Fruit fly (Drosophila melanogaster) whole organism, embryonic: Measurements from ENCODE around the gene Mbs.
A peak's percentile ranks its signal among the peaks of the same experiment; 100 is the strongest.

ENCODE experiments used
- BtbVII ChIP-seq: fragments of 200-800 bp; sonication (Bioruptor generic); optimal IDR thresholded peaks from 3 replicates; lab custom pipeline; 2017; ENCODE audit warnings: missing biosample characterization, mild to moderate bottlenecking, missing genetic modification characterization
- CG10267 ChIP-seq: fragments of 200-800 bp; sonication (Bioruptor generic); optimal IDR thresholded peaks from 2 replicates; lab custom pipeline; 2018; ENCODE audit warnings: missing biosample characterization, mild to moderate bottlenecking, missing genetic modification characterization, moderate library complexity
- CG10366 ChIP-seq: fragments of 200-800 bp; sonication (Bioruptor generic); IDR thresholded peaks from 2 replicates; pipeline ENCODE4 v1.3.6; 2022; ENCODE audit warnings: missing biosample characterization, missing genetic modification characterization
- CG11723 ChIP-seq: fragments of 200-800 bp; sonication (Bioruptor generic); optimal IDR thresholded peaks from 2 replicates; lab custom pipeline; 2017; ENCODE audit warnings: missing biosample characterization, mild to moderate bottlenecking, missing genetic modification characterization
- CG12769 ChIP-seq: fragments of 200-800 bp; sonication (Bioruptor generic); optimal IDR thresholded peaks from 2 replicates; lab custom pipeline; 2019; ENCODE audit warnings: missing biosample characterization, mild to moderate bottlenecking, missing genetic modification characterization, moderate library complexity
- CG14667 ChIP-seq: fragments of 200-800 bp; sonication (Bioruptor generic); IDR thresholded peaks from 2 replicates; pipeline ENCODE4 v1.3.6; 2022; ENCODE audit warnings: missing biosample characterization, missing genetic modification characterization
- CG14860 ChIP-seq: fragments of 200-800 bp; sonication (Bioruptor generic); IDR thresholded peaks from 3 replicates; pipeline ENCODE4 v1.3.6; 2022; ENCODE audit warnings: missing biosample characterization, missing genetic modification characterization; ENCODE audit not compliant: partially characterized antibody
- CG16863 ChIP-seq: fragments of 200-800 bp; sonication (Bioruptor generic); optimal IDR thresholded peaks from 3 replicates; lab custom pipeline; 2016; ENCODE audit warnings: missing biosample characterization, missing genetic modification characterization
- CG18011 ChIP-seq: fragments of 200-800 bp; sonication (Bioruptor generic); optimal IDR thresholded peaks from 2 replicates; lab custom pipeline; 2017; ENCODE audit warnings: missing biosample characterization, missing genetic modification characterization, mild to moderate bottlenecking, moderate library complexity, missing genotype
- CG18599 ChIP-seq: fragments of 200-800 bp; sonication (Bioruptor generic); optimal IDR thresholded peaks from 3 replicates; lab custom pipeline; 2017; ENCODE audit warnings: missing biosample characterization, missing genetic modification characterization, mild to moderate bottlenecking, moderate library complexity, missing genetic modification reagents
- CG3065 ChIP-seq: fragments of 200-800 bp; sonication (Bioruptor generic); optimal IDR thresholded peaks from 2 replicates; lab custom pipeline; 2016; ENCODE audit warnings: missing biosample characterization, missing genetic modification characterization
- CG31224 ChIP-seq: fragments of 200-800 bp; sonication (Bioruptor generic); IDR thresholded peaks from 2 replicates; pipeline ENCODE4 v1.3.6; 2022; ENCODE audit warnings: missing biosample characterization, missing genetic modification characterization
- CG32532 ChIP-seq: fragments of 200-800 bp; sonication (Bioruptor generic); IDR thresholded peaks from 2 replicates; pipeline ENCODE4 v1.3.6; 2022; ENCODE audit warnings: missing biosample characterization, missing genetic modification characterization
- CG33557 ChIP-seq: fragments of 200-800 bp; sonication (Bioruptor generic); optimal IDR thresholded peaks from 2 replicates; lab custom pipeline; 2019; ENCODE audit warnings: missing biosample characterization, mild to moderate bottlenecking, missing genetic modification characterization, moderate library complexity
- CG34224 ChIP-seq: fragments of 200-800 bp; sonication (Bioruptor generic); IDR thresholded peaks from 3 replicates; pipeline ENCODE4 v1.3.6; 2022; ENCODE audit warnings: missing biosample characterization, missing genetic modification characterization; ENCODE audit not compliant: partially characterized antibody
- CG4328 ChIP-seq: fragments of 200-800 bp; sonication (Bioruptor generic); optimal IDR thresholded peaks from 3 replicates; lab custom pipeline; 2017; ENCODE audit warnings: missing biosample characterization, missing genetic modification reagents, missing genetic modification characterization
- CG6175 ChIP-seq: fragments of 200-800 bp; sonication (Bioruptor generic); IDR thresholded peaks from 3 replicates; pipeline ENCODE4 v1.3.6; 2022; ENCODE audit warnings: missing biosample characterization, missing genetic modification characterization
- CG6254 ChIP-seq: fragments of 200-800 bp; sonication (Bioruptor generic); optimal IDR thresholded peaks from 3 replicates; lab custom pipeline; 2017; ENCODE audit warnings: mild to moderate bottlenecking, missing biosample characterization, missing genetic modification reagents, missing genetic modification characterization
- CG6683 ChIP-seq: fragments of 200-800 bp; sonication (Bioruptor generic); optimal IDR thresholded peaks from 2 replicates; lab custom pipeline; 2017; ENCODE audit warnings: missing biosample characterization, mild to moderate bottlenecking, missing genetic modification characterization, missing genetic modification reagents
- CG6765 ChIP-seq: fragments of 200-800 bp; sonication (Bioruptor generic); optimal IDR thresholded peaks from 3 replicates; lab custom pipeline; 2017; ENCODE audit warnings: missing biosample characterization, mild to moderate bottlenecking, missing genetic modification characterization
- CG8290 ChIP-seq, 3 experiments: fragments of 200-800 bp; sonication (Bioruptor generic); optimal IDR thresholded peaks; 2 replicates each; lab custom pipeline; 2016 to 2019; ENCODE audit warnings: missing biosample characterization in 3 of 3, missing genetic modification characterization in 3 of 3, mild to moderate bottlenecking in 2 of 3, moderate library complexity in 1 of 3
- Dp ChIP-seq: fragments of 200-800 bp; sonication (Bioruptor generic); optimal IDR thresholded peaks from 2 replicates; lab custom pipeline; 2018; ENCODE audit warnings: missing biosample characterization, mild to moderate bottlenecking, missing genetic modification characterization, moderate library complexity
- ERR ChIP-seq: fragments of 200-800 bp; sonication (Bioruptor generic); optimal IDR thresholded peaks from 2 replicates; lab custom pipeline; 2016; ENCODE audit warnings: missing biosample characterization, missing genetic modification characterization
- HHEX ChIP-seq: fragments of 200-800 bp; sonication (Bioruptor generic); optimal IDR thresholded peaks from 3 replicates; lab custom pipeline; 2017; ENCODE audit warnings: missing biosample characterization, mild to moderate bottlenecking, missing genetic modification characterization, missing genetic modification reagents
- Nf-YC ChIP-seq: fragments of 200-800 bp; optimal IDR thresholded peaks from 3 replicates; lab custom pipeline; 2019; ENCODE audit warnings: missing biosample characterization, mild to moderate bottlenecking, missing genetic modification characterization, moderate library complexity
- NfI ChIP-seq: fragments of 200-800 bp; sonication (Bioruptor generic); optimal IDR thresholded peaks from 3 replicates; lab custom pipeline; 2018; ENCODE audit warnings: missing biosample characterization, mild to moderate bottlenecking, missing genetic modification characterization, moderate library complexity
- Poxn ChIP-seq: fragments of 200-800 bp; sonication (Bioruptor generic); IDR thresholded peaks from 2 replicates; pipeline ENCODE4 v1.3.6; 2022; ENCODE audit warnings: missing biosample characterization, missing genetic modification characterization
- Rfx ChIP-seq: fragments of 200-800 bp; sonication (Bioruptor generic); IDR thresholded peaks from 2 replicates; pipeline ENCODE4 v1.3.6; 2022; ENCODE audit warnings: missing biosample characterization, missing genetic modification characterization
- Sox102F ChIP-seq: fragments of 200-800 bp; sonication (Bioruptor generic); optimal IDR thresholded peaks from 2 replicates; lab custom pipeline; 2018; ENCODE audit warnings: missing biosample characterization, mild to moderate bottlenecking, missing genetic modification characterization, moderate library complexity
- aop ChIP-seq: fragments of 200-800 bp; sonication (Bioruptor generic); IDR thresholded peaks from 2 replicates; pipeline ENCODE4 v1.3.6; 2022; ENCODE audit warnings: missing biosample characterization, missing genetic modification characterization
- corto ChIP-seq: fragments of 200-800 bp; sonication (Bioruptor generic); optimal IDR thresholded peaks from 2 replicates; lab custom pipeline; 2016; ENCODE audit warnings: missing biosample characterization, mild to moderate bottlenecking, missing genetic modification characterization, moderate library complexity
- crc ChIP-seq: fragments of 200-800 bp; sonication (Bioruptor generic); optimal IDR thresholded peaks from 2 replicates; lab custom pipeline; 2016; ENCODE audit warnings: missing biosample characterization, missing genetic modification characterization
- dati ChIP-seq: fragments of 200-800 bp; sonication (Bioruptor generic); IDR thresholded peaks from 2 replicates; pipeline ENCODE4 v1.3.6; 2022; ENCODE audit warnings: missing biosample characterization, missing genetic modification characterization
- dmrt11E ChIP-seq: fragments of 200-800 bp; sonication (Bioruptor generic); optimal IDR thresholded peaks from 3 replicates; lab custom pipeline; 2018; ENCODE audit warnings: missing biosample characterization, mild to moderate bottlenecking, missing genetic modification characterization, moderate library complexity
- en ChIP-seq: fragments of 200-800 bp; sonication (Bioruptor generic); optimal IDR thresholded peaks from 2 replicates; lab custom pipeline; 2016; ENCODE audit warnings: missing biosample characterization, missing genetic modification characterization
- gsb ChIP-seq: fragments of 200-800 bp; sonication (Bioruptor generic); IDR thresholded peaks from 2 replicates; pipeline ENCODE4 v1.3.6; 2022; ENCODE audit warnings: missing biosample characterization, missing genetic modification characterization
- lab ChIP-seq: fragments of 200-800 bp; sonication (Bioruptor generic); optimal IDR thresholded peaks from 3 replicates; lab custom pipeline; 2017; ENCODE audit warnings: missing biosample characterization, missing genetic modification characterization, mild to moderate bottlenecking, moderate library complexity, missing genetic modification reagents
- lilli ChIP-seq: fragments of 200-800 bp; sonication (Bioruptor generic); optimal IDR thresholded peaks from 3 replicates; lab custom pipeline; 2016; ENCODE audit warnings: missing biosample characterization, missing genetic modification characterization
- lov ChIP-seq, 2 experiments: fragments of 200-800 bp in 1 of 2; fragments of >200 bp in 1 of 2; sonication (Bioruptor generic) in 1 of 2; IDR thresholded peaks in 1 of 2; optimal IDR thresholded peaks in 1 of 2; 2 replicates in 1 of 2; 3 replicates in 1 of 2; pipeline versions ENCODE4 v1.3.6 to Lab custom; 2017 to 2022; ENCODE audit warnings: missing biosample characterization in 1 of 2, missing genetic modification characterization in 1 of 2
- nerfin-1 ChIP-seq: fragments of 200-800 bp; sonication (Bioruptor generic); optimal IDR thresholded peaks from 3 replicates; lab custom pipeline; 2019; ENCODE audit warnings: missing biosample characterization, mild to moderate bottlenecking, missing genetic modification characterization, moderate library complexity
- pb ChIP-seq: fragments of 200-800 bp; sonication (Bioruptor generic); optimal IDR thresholded peaks from 3 replicates; lab custom pipeline; 2016; ENCODE audit warnings: missing biosample characterization, missing genetic modification characterization
- peb ChIP-seq: fragments of 200-800 bp; sonication (Bioruptor generic); IDR thresholded peaks from 2 replicates; pipeline ENCODE4 v1.3.6; 2022; ENCODE audit warnings: missing biosample characterization, missing genetic modification characterization
- sens ChIP-seq: fragments of 200-800 bp; sonication (Bioruptor generic); peaks from one replicate; lab custom pipeline; 2016; ENCODE audit warnings: missing biosample characterization, missing genetic modification characterization
- trem ChIP-seq: fragments of 200-800 bp; optimal IDR thresholded peaks from 3 replicates; lab custom pipeline; 2019; ENCODE audit warnings: missing biosample characterization, mild to moderate bottlenecking, missing genetic modification characterization, moderate library complexity
- unpg ChIP-seq: fragments of 200-800 bp; sonication (Bioruptor generic); optimal IDR thresholded peaks from 3 replicates; lab custom pipeline; 2018; ENCODE audit warnings: missing biosample characterization, mild to moderate bottlenecking, missing genetic modification characterization, moderate library complexity
- z ChIP-seq: fragments of 200-800 bp; sonication (Bioruptor generic); IDR thresholded peaks from 3 replicates; pipeline ENCODE4 v1.3.6; 2022; ENCODE audit warnings: missing biosample characterization, missing genetic modification characterization
- zen2 ChIP-seq: fragments of 200-800 bp; sonication (Bioruptor generic); IDR thresholded peaks from 3 replicates; pipeline ENCODE4 v1.3.6; 2022; ENCODE audit warnings: missing biosample characterization, missing genetic modification characterization; ENCODE audit not compliant: partially characterized antibody

Gene Mbs

DNA sequence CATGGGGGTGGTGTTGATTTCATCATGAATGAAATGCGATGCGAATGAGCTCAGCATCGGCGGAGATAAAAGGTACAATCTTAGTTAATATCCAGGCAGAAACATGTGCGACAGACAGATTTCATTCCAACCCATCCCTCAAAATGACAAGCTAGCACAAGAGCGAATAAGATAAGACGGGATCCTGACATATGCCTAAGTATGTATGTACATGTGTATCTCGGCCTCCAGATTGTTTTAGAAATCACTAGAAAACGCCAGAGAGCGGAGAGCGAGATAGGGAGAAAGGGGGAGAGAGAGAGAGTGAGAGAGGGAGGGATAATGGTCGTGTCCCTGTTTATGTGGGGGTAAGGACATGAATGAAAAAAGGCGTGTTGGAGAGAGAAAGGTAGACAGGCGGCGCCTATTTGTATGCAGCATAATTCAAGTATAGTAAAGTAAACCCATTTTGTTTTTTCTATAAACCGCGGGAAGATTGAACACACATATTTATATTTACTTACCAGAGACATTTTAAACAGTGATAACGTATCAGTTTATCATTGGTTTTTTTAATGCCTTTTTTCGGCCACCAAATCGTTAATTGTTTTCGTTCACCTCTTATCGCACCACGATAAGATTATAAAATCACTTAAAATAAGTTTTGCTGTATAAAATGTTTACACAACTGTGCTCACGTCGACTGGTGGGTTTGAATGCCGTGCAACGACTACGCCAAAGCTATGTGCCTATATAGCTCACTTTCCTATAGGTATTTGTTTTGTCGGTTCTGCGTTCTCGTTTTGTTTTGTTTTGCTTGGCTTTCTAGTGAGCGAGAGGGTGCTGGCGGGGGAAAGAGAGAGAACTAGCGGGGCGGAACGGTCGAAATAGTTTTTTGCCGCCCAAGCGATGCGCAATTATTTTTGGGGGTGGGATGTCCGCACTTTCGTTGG, 1.5 kb upstream of the Mbs start (continued):
- no peak for TF ChIP-seq ERR (GFP tag; lab: Kevin White, UChicago)
- TF ChIP-seq Rfx (GFP tag; lab: Robert Waterston, UW) = peak; percentile 43; the same call in 1 of the 2 replicates
- TF ChIP-seq CG3065 (GFP tag; lab: Kevin White, UChicago) = no peak
- peak; percentile 13 for TF ChIP-seq dmrt11E (tag; lab: Kevin White, UChicago)
- TF ChIP-seq CG4328 = peak; percentile 66
- no peak for TF ChIP-seq CG31224 (GFP tag; lab: Robert Waterston, UW)
- no peak for TF ChIP-seq CG6683 (GFP tag; lab: Kevin White, UChicago)
- peak; percentile 29 for TF ChIP-seq CG33557 (GFP tag; lab: Kevin White, UChicago)
- no peak for TF ChIP-seq lov (optimal IDR thresholded peaks at IDR 0.05; lab: Kevin White, UChicago)
- peak; percentile 31; the same call in 2 of the 3 replicates for TF ChIP-seq lov (GFP tag; IDR thresholded peaks at IDR 0.05; lab: Robert Waterston, UW)
- TF ChIP-seq CG16863 = no peak
- TF ChIP-seq CG14667 (GFP tag; lab: Robert Waterston, UW) = no peak
- TF ChIP-seq BtbVII = peak; percentile 58
- no peak for TF ChIP-seq Sox102F (GFP tag; lab: Kevin White, UChicago)
- peak; percentile 5 for TF ChIP-seq en (GFP tag; lab: Kevin White, UChicago)
- TF ChIP-seq gsb (GFP tag; lab: Robert Waterston, UW) = no peak
- no peak for TF ChIP-seq pb (GFP tag; lab: Kevin White, UChicago)
- peak; percentile 28; the same call in 2 of the 3 replicates for TF ChIP-seq CG34224 (GFP tag; lab: Robert Waterston, UW)
- TF ChIP-seq z (GFP tag; lab: Robert Waterston, UW) = 0 out of 3 replicates have a peak, but pooled peaks have one; percentile 17
- peak; percentile 44 for TF ChIP-seq Nf-YC (tag; lab: Kevin White, UChicago)
- peak; percentile 53 for TF ChIP-seq CG18599 (GFP tag; lab: Kevin White, UChicago)
- no peak for TF ChIP-seq CG14860 (GFP tag; lab: Robert Waterston, UW)
- TF ChIP-seq corto (GFP tag; lab: Kevin White, UChicago) = no peak
- TF ChIP-seq peb (GFP tag; lab: Robert Waterston, UW) = no peak
- TF ChIP-seq Poxn (GFP tag; lab: Robert Waterston, UW) = no peak
- no peak for TF ChIP-seq trem (tag; lab: Kevin White, UChicago)
- TF ChIP-seq NfI = no peak
- peak; percentile 91 for TF ChIP-seq sens
- no peak for TF ChIP-seq zen2
- no peak for TF ChIP-seq CG6765 (GFP tag; lab: Kevin White, UChicago)
- no peak for TF ChIP-seq lilli (GFP tag; lab: Kevin White, UChicago)
- TF ChIP-seq dati (GFP tag; lab: Robert Waterston, UW) = no peak
- no peak for TF ChIP-seq CG10267 (tag; lab: Kevin White, UChicago)
- TF ChIP-seq crc (GFP tag; lab: Kevin White, UChicago) = no peak
- TF ChIP-seq nerfin-1 (tag; lab: Kevin White, UChicago) = peak; percentile 94
- no peak for TF ChIP-seq aop (GFP tag; lab: Robert Waterston, UW)
- TF ChIP-seq HHEX (GFP tag; lab: Kevin White, UChicago) = peak; percentile 49
- TF ChIP-seq CG18011 = no peak
- peak; percentile 19 for TF ChIP-seq CG6254 (GFP tag; lab: Kevin White, UChicago)
- TF ChIP-seq lab (GFP tag; lab: Kevin White, UChicago) = peak; percentile 85
- TF ChIP-seq CG12769 = peak; percentile 68
- TF ChIP-seq CG8290 (GFP tag; optimal IDR thresholded peaks at IDR 0.05; lab: Kevin White, UChicago) = no peak
- TF ChIP-seq CG8290 (tag; optimal IDR thresholded peaks at IDR 0.05; lab: Kevin White, UChicago) = peak; percentile 70 to 75
- TF ChIP-seq unpg = peak; percentile 31
- no peak for TF ChIP-seq CG32532 (GFP tag; lab: Robert Waterston, UW)
- TF ChIP-seq CG6175 (GFP tag; lab: Robert Waterston, UW) = no peak
- no peak for TF ChIP-seq CG10366 (GFP tag; lab: Robert Waterston, UW)
- no peak for TF ChIP-seq CG11723 (GFP tag; lab: Kevin White, UChicago)
- no peak for TF ChIP-seq Dp
